Worm (Caenorhabditis elegans) whole organism, midembryonic: ENCODE results near the gene vha-2.
A peak's percentile ranks its signal among the peaks of the same experiment; 100 is the strongest.

Experiments
- T22C8.4 ChIP-seq: fragments of 200-800 bp; sonication (Bioruptor generic); IDR thresholded peaks from 2 replicates; pipeline ENCODE4 v1.3.6; 2022; ENCODE audit warnings: missing genetic modification characterization, missing compliant biosample characterization
- cog-1 ChIP-seq: sonication (generic microtip); optimal IDR thresholded peaks from 2 replicates; lab custom pipeline; 2016; ENCODE audit warnings: missing genetic modification characterization, missing compliant biosample characterization
- flt-1 ChIP-seq: fragments of 200-800 bp; sonication (Bioruptor generic); IDR thresholded peaks from 2 replicates; pipeline ENCODE4 v1.3.6; 2022; ENCODE audit warnings: missing genetic modification characterization, missing compliant biosample characterization
- klf-2 ChIP-seq: fragments of 200-800 bp; sonication (Bioruptor generic); conservative IDR thresholded peaks from 2 replicates; pipeline ENCODE4 v1.3.6; 2022; ENCODE audit warnings: missing genetic modification reagents, missing genetic modification characterization, missing compliant biosample characterization
- med-1 ChIP-seq: sonication (generic microtip); optimal IDR thresholded peaks from 2 replicates; lab custom pipeline; 2017; ENCODE audit warnings: missing genetic modification characterization, mild to moderate bottlenecking, missing compliant biosample characterization, antibody characterized with exemption, missing genetic modification reagents; ENCODE audit not compliant: insufficient read depth
- ref-1 ChIP-seq: fragments of 200-800 bp; sonication (Bioruptor generic); conservative IDR thresholded peaks from 2 replicates; pipeline ENCODE4 v1.3.6; 2022; ENCODE audit warnings: missing genetic modification reagents, missing genetic modification characterization, missing compliant biosample characterization
- tab-1 ChIP-seq: fragments of 200-800 bp; sonication (Bioruptor generic); IDR thresholded peaks from 2 replicates; pipeline ENCODE4 v1.3.6; 2022; ENCODE audit warnings: missing genetic modification characterization, missing compliant biosample characterization
- ztf-23 ChIP-seq: fragments of 200-800 bp; sonication (Bioruptor generic); IDR thresholded peaks from 2 replicates; pipeline ENCODE4 v1.3.6; 2022; ENCODE audit warnings: missing genetic modification reagents, missing genetic modification characterization, missing compliant biosample characterization
- ztf-29 ChIP-seq: fragments of 200-800 bp; sonication (Bioruptor generic); IDR thresholded peaks from 2 replicates; pipeline ENCODE4 v1.3.6; 2022; ENCODE audit warnings: missing genetic modification reagents, missing genetic modification characterization, missing compliant biosample characterization

The vha-2 gene

DNA sequence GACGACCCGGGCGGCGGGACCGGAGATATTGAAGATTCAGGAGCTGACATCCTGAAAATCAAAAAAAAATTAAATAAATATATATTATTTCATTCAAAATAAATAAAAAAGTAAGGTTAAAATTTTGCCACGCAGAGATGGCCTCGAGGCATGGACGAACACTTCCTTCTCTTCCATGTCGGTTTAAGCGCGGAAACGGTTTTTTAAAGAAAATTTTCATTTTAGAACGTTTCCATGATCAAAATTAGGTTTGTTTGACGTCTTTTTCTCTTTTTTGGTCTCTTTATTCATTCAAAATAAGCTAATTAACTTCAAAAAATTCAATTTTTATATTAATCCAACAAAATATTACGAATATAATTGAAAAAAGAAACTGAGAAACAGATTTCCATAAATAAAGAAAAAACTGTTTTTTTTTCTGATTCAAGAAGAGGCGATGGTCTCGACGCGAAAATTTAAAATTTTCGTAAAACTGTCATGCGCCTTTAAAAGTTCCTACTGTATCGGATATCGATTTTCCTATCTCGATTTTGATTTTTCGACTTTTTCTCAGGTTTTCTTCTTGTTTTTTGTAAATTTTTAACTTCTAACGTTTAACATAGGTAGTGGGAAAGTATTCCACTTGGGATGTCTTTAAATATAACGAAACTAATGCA, 19.7 kb upstream of the vha-2 start, which contains the start of gene gcc-2:
Gene gcc-2, minus strand, starts transcription at position 51 of the 656 bp plus-strand sequence.
- TF ChIP-seq ref-1 (GFP tag; lab: Robert Waterston, UW) (no peak), med-1 (GFP tag; lab: Kevin White, UChicago) (no peak), cog-1 (tag; lab: Kevin White, UChicago) (no peak), flt-1 (GFP tag; lab: Robert Waterston, UW) (no peak), tab-1 (GFP tag; lab: Robert Waterston, UW) (no peak), ztf-23 (GFP tag; lab: Robert Waterston, UW) (no peak), klf-2 (no peak), ztf-29 (GFP tag; lab: Robert Waterston, UW) (no peak), T22C8.4 (GFP tag; lab: Robert Waterston, UW) (no peak)

- no peak for TF ChIP-seq T22C8.4 (GFP tag; lab: Robert Waterston, UW)
- no peak for TF ChIP-seq ztf-23 (GFP tag; lab: Robert Waterston, UW)
- TF ChIP-seq med-1 (GFP tag; lab: Kevin White, UChicago) = no peak
- no peak for TF ChIP-seq ref-1 (GFP tag; lab: Robert Waterston, UW)
- TF ChIP-seq tab-1 (GFP tag; lab: Robert Waterston, UW) = 0 out of 2 replicates have a peak, but pooled peaks have one; percentile 59
These were observed 17.2 kb upstream of the vha-2 start for ce11 chrIII:9764718-9765117.

DNA sequence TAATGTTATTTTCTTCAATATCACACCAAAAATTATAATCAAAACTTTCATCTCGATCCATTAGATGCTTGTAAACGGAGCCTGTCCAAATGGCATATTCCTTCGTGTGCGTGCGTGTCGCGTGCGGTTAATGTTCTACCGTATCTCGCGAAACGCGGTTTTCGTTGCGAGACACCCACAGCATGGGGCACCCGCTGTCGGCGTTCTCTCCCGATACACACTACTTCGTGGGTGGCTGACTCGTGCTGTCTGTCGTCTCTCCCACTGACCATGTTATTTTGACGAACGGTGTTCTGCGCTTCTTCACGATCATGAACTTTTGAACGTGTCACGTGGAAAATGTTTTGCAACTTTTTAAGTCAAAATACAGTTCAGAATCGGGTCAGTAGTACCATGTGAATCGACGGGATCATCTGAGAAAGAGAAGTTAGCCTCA, 16.5 kb upstream of the vha-2 start:
- TF ChIP-seq T22C8.4 (GFP tag; lab: Robert Waterston, UW) (peak; percentile 28), klf-2 (peak; percentile 56; the same call in 1 of the 2 replicates), tab-1 (GFP tag; lab: Robert Waterston, UW) (peak; percentile 77), flt-1 (GFP tag; lab: Robert Waterston, UW) (peak; percentile 96), med-1 (GFP tag; lab: Kevin White, UChicago) (no peak), cog-1 (tag; lab: Kevin White, UChicago) (peak; percentile 97), ztf-23 (GFP tag; lab: Robert Waterston, UW) (peak; percentile 83), ref-1 (GFP tag; lab: Robert Waterston, UW) (peak; percentile 60; the same call in 1 of the 2 replicates), ztf-29 (GFP tag; lab: Robert Waterston, UW) (peak; percentile 64)

- TF ChIP-seq ztf-23 (GFP tag; lab: Robert Waterston, UW) = peak; percentile 16; the same call in 1 of the 2 replicates
- TF ChIP-seq med-1 (GFP tag; lab: Kevin White, UChicago) = no peak
- no peak for TF ChIP-seq ztf-29 (GFP tag; lab: Robert Waterston, UW)
- no peak for TF ChIP-seq ref-1 (GFP tag; lab: Robert Waterston, UW)
- peak; percentile 88 for TF ChIP-seq T22C8.4 (GFP tag; lab: Robert Waterston, UW)
These were observed 15.8 kb upstream of the vha-2 start, which contains the start of gene cbp-1 for ce11 chrIII:9766175-9766574. Gene cbp-1 (plus strand): TSS chrIII:9766509.

DNA sequence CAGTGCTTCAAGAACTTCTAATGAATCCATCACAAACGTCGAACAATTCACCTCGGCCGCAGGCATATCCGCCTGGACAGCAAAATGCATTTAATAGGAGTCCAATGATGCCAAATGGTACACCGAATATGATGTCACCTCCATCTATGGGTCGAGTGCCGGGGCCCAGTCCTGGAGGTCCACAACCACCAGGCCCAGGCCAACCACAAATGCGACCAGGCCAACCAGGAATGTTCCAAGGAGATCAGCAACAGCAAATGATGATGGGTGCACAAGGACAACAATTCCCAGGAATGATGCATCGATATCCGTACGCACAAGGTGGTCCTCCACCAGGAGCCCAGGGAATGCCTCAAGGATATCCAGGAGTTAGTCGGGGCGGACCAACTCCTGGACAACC, 14.9 kb upstream of the vha-2 start:
- TF ChIP-seq med-1 (GFP tag; lab: Kevin White, UChicago) (no peak), tab-1 (GFP tag; lab: Robert Waterston, UW) (no peak), flt-1 (GFP tag; lab: Robert Waterston, UW) (0 out of 2 replicates have a peak, but pooled peaks have one; percentile 59)

- 0 out of 2 replicates have a peak, but pooled peaks have one; percentile 50 for TF ChIP-seq flt-1 (GFP tag; lab: Robert Waterston, UW)
- no peak for TF ChIP-seq med-1 (GFP tag; lab: Kevin White, UChicago)
These were observed 13.9 kb upstream of the vha-2 start for ce11 chrIII:9768023-9768422.

ce11 chrIII:9770590-9770989, 11.4 kb upstream of the vha-2 start:
- TF ChIP-seq ztf-29 (GFP tag; lab: Robert Waterston, UW) = no peak
- TF ChIP-seq flt-1 (GFP tag; lab: Robert Waterston, UW) = no peak
- TF ChIP-seq T22C8.4 (GFP tag; lab: Robert Waterston, UW) = no peak
- no peak for TF ChIP-seq klf-2
- TF ChIP-seq cog-1 (tag; lab: Kevin White, UChicago) = no peak
- TF ChIP-seq ref-1 (GFP tag; lab: Robert Waterston, UW) = no peak
- TF ChIP-seq ztf-23 (GFP tag; lab: Robert Waterston, UW) = no peak
- no peak for TF ChIP-seq med-1 (GFP tag; lab: Kevin White, UChicago)
- TF ChIP-seq tab-1 (GFP tag; lab: Robert Waterston, UW) = no peak

ce11 chrIII:9772394-9772793, 9.6 kb upstream of the vha-2 start:
- TF ChIP-seq klf-2 (no peak), cog-1 (tag; lab: Kevin White, UChicago) (no peak), med-1 (GFP tag; lab: Kevin White, UChicago) (no peak), T22C8.4 (GFP tag; lab: Robert Waterston, UW) (no peak), ref-1 (GFP tag; lab: Robert Waterston, UW) (no peak), tab-1 (GFP tag; lab: Robert Waterston, UW) (no peak), flt-1 (GFP tag; lab: Robert Waterston, UW) (no peak), ztf-23 (GFP tag; lab: Robert Waterston, UW) (no peak), ztf-29 (GFP tag; lab: Robert Waterston, UW) (no peak)

ce11 chrIII:9775916-9776315, 6.0 kb upstream of the vha-2 start:
- TF ChIP-seq cog-1 (tag; lab: Kevin White, UChicago) = no peak

DNA sequence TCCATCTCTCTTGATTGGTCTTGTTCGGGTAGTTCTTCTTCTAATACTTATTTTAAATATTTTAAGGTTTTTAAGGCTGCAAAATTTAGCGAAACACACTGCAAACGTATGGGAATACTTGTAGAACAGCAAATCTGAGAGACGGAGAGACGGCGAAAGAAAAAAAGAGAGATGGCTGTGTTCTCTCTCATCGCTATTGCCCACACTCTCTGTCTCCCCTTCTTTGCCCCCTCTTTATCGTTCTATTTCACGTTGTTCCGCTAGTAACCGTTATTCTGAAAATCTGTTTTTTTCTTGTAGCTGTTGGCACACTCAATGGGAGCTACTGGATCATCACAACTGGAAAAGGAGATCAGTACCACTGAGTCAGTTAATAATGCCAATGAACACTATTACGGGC, 5.6 kb upstream of the vha-2 start, which contains the start of gene usp-46:
Gene usp-46, plus strand, starts transcription at position 301 of the 400 bp plus-strand sequence.
- TF ChIP-seq flt-1 (GFP tag; lab: Robert Waterston, UW) (0 out of 2 replicates have a peak, but pooled peaks have one; percentile 39), ztf-29 (GFP tag; lab: Robert Waterston, UW) (no peak)
